Worm (Caenorhabditis elegans) whole organism, young adult: Measurements from ENCODE around the gene Y56A3A.30.

Experiments used
- F57C9.4 ChIP-seq: sonication (generic microtip); optimal IDR thresholded peaks from 2 replicates; lab custom pipeline; 2017; ENCODE audit warnings: mild to moderate bottlenecking, missing genetic modification characterization, missing compliant biosample characterization
- K12H6.12 ChIP-seq: fragments of 200-800 bp; sonication (Bioruptor generic); optimal IDR thresholded peaks from 2 replicates; lab custom pipeline; 2018; ENCODE audit warnings: mild to moderate bottlenecking, missing genetic modification characterization, missing compliant biosample characterization
- Y95B8A.8 ChIP-seq: fragments of 200-800 bp; sonication (Bioruptor generic); IDR thresholded peaks from 2 replicates; pipeline ENCODE4 v1.3.6; 2022; ENCODE audit warnings: missing genetic modification reagents, missing genetic modification characterization, missing compliant biosample characterization
- bed-1 ChIP-seq: fragments of 200-800 bp; sonication (Bioruptor generic); IDR thresholded peaks from 2 replicates; pipeline ENCODE4 v1.3.6; 2022; ENCODE audit warnings: missing genetic modification reagents, missing genetic modification characterization, missing compliant biosample characterization
- pha-4 ChIP-seq: fragments of 150-350 bp; sonication (generic microtip); optimal IDR thresholded peaks from 2 replicates; lab custom pipeline; 2014; ENCODE audit warnings: missing biosample characterization, missing genetic modification reagents, missing genetic modification characterization
- zfh-2 ChIP-seq: fragments of 200-800 bp; sonication (Bioruptor generic); conservative IDR thresholded peaks from 2 replicates; pipeline ENCODE4 v1.3.6; 2022; ENCODE audit warnings: missing genetic modification reagents, missing genetic modification characterization, missing compliant biosample characterization

- TF ChIP-seq F57C9.4 (no peak), pha-4 (tag; lab: Kevin White, UChicago) (no peak), bed-1 (GFP tag; lab: Robert Waterston, UW) (no peak), Y95B8A.8 (no peak), zfh-2 (no peak), K12H6.12 (no peak)
These were observed 36.2 kb downstream of the Y56A3A.30 start for ce11 chrIII:11942664-11943063.
